Fruit fly (Drosophila melanogaster) whole organism: Measurements from ENCODE around the gene KLHL18.

Experiments
- CG8478 ChIP-seq: fragments of >200 bp; optimal IDR thresholded peaks from 2 replicates; lab custom pipeline; 2018; ENCODE audit warnings: inconsistent platforms
- Dll ChIP-seq: fragments of >200 bp; optimal IDR thresholded peaks from 2 replicates; lab custom pipeline; 2017
- EcR ChIP-seq, 2 experiments: fragments of >200 bp; optimal IDR thresholded peaks; 2 replicates each; lab custom pipeline; 2017; ENCODE audit warnings: missing biosample characterization in 2 of 2, missing genetic modification characterization in 2 of 2, missing genetic modification reagents in 2 of 2
- pan ChIP-seq: fragments of >200 bp; optimal IDR thresholded peaks from 2 replicates; lab custom pipeline; 2017
- psq ChIP-seq: fragments of >200 bp; optimal IDR thresholded peaks from 2 replicates; lab custom pipeline; 2017
- usp ChIP-seq: fragments of >200 bp; optimal IDR thresholded peaks from 2 replicates; lab custom pipeline; 2017; ENCODE audit warnings: missing biosample characterization, missing genetic modification characterization, mixed read lengths

- TF ChIP-seq EcR (GFP tag; optimal IDR thresholded peaks at IDR 0.05; lab: Kevin White, UChicago), result no peak
- no peak for TF ChIP-seq CG8478 (lab: Kevin White, UChicago)
- TF ChIP-seq usp, result no peak
- TF ChIP-seq psq (lab: Kevin White, UChicago), result no peak
- no peak for TF ChIP-seq pan
- TF ChIP-seq Dll, result no peak
Measured at dm6 chr3R:12020987-12021386, 10.8 kb upstream of the KLHL18 start.
